Worm (Caenorhabditis elegans): ENCODE results near the gene npr-31.

The npr-31 gene

ce11 chrII:7103111-7103510 lies 41.3 kb upstream of the npr-31 start:
- TF ChIP-seq bed-3 (GFP tag; optimal IDR thresholded peaks at IDR 0.05), result no peak
- no peak for TF ChIP-seq lsy-2 (tag; optimal IDR thresholded peaks at IDR 0.05)
- TF ChIP-seq ham-2 (GFP tag; optimal IDR thresholded peaks at IDR 0.05), result no peak
- no peak for TF ChIP-seq ceh-43 (GFP tag; optimal IDR thresholded peaks at IDR 0.05)
- no peak for TF ChIP-seq mab-5 (tag; optimal IDR thresholded peaks at IDR 0.05)
- TF ChIP-seq nhr-12 (tag; optimal IDR thresholded peaks at IDR 0.05), result no peak
- TF ChIP-seq unc-62 (GFP tag; optimal IDR thresholded peaks at IDR 0.05), result no peak
- TF ChIP-seq elt-1 (tag; optimal IDR thresholded peaks at IDR 0.05; ENCODE audit: borderline replicate concordance, insufficient read depth), result no peak

- TF ChIP-seq unc-120 (tag; optimal IDR thresholded peaks at IDR 0.05; ENCODE audit: poor library complexity, severe bottlenecking), result peak; percentile 4
- no peak for TF ChIP-seq drap-1 (GFP tag; optimal IDR thresholded peaks at IDR 0.05)
- no peak for TF ChIP-seq elt-3 (tag; optimal IDR thresholded peaks at IDR 0.05)
- TF ChIP-seq hlh-1 (tag; optimal IDR thresholded peaks at IDR 0.05), result peak; percentile 61
- TF ChIP-seq ces-1 (GFP tag; optimal IDR thresholded peaks at IDR 0.05), result peak; percentile 76
- TF ChIP-seq nhr-76 (tag; optimal IDR thresholded peaks at IDR 0.05), result no peak
- TF ChIP-seq lsy-2 (tag; optimal IDR thresholded peaks at IDR 0.05), result peak; percentile 98
- no peak for TF ChIP-seq flh-1 (GFP tag; optimal IDR thresholded peaks at IDR 0.05)
- no peak for TF ChIP-seq M03D4.4 (tag; optimal IDR thresholded peaks at IDR 0.05)
- TF ChIP-seq mab-5 (tag; optimal IDR thresholded peaks at IDR 0.05), result peak; percentile 41
- no peak for TF ChIP-seq unc-39 (tag; optimal IDR thresholded peaks at IDR 0.05)
- TF ChIP-seq unc-62 (GFP tag; optimal IDR thresholded peaks at IDR 0.05), result peak; percentile 73
- TF ChIP-seq sem-2 (GFP tag; optimal IDR thresholded peaks at IDR 0.05), result no peak
- no peak for TF ChIP-seq bed-3 (GFP tag; optimal IDR thresholded peaks at IDR 0.05)
- TF ChIP-seq lin-32 (GFP tag; optimal IDR thresholded peaks at IDR 0.05), result no peak
- TF ChIP-seq elt-1 (tag; optimal IDR thresholded peaks at IDR 0.05; ENCODE audit: borderline replicate concordance, insufficient read depth), result no peak
- peak; percentile 92 for TF ChIP-seq nhr-237 (tag; optimal IDR thresholded peaks at IDR 0.05)
- TF ChIP-seq blmp-1 (tag; optimal IDR thresholded peaks at IDR 0.05), result no peak
- TF ChIP-seq nhr-28 (tag; optimal IDR thresholded peaks at IDR 0.05), result no peak
- no peak for TF ChIP-seq ceh-83 (GFP tag; optimal IDR thresholded peaks at IDR 0.05)
- TF ChIP-seq ztf-11 (tag; optimal IDR thresholded peaks at IDR 0.05), result no peak
- peak; percentile 81 for TF ChIP-seq pha-4 (tag; optimal IDR thresholded peaks at IDR 0.05)
- TF ChIP-seq ceh-43 (GFP tag; optimal IDR thresholded peaks at IDR 0.05), result no peak
- TF ChIP-seq ceh-39 (tag; optimal IDR thresholded peaks at IDR 0.05), result peak; percentile 79
- no peak for TF ChIP-seq cnd-1 (tag; optimal IDR thresholded peaks at IDR 0.05)
- TF ChIP-seq nhr-12 (tag; optimal IDR thresholded peaks at IDR 0.05), result no peak
- TF ChIP-seq snpc-4 (tag; optimal IDR thresholded peaks at IDR 0.05), result no peak
- TF ChIP-seq nhr-2 (tag; optimal IDR thresholded peaks at IDR 0.05), result no peak
- TF ChIP-seq mls-2 (tag; optimal IDR thresholded peaks at IDR 0.05), result peak; percentile 5
- peak; percentile 63 for TF ChIP-seq lin-13 (tag; optimal IDR thresholded peaks at IDR 0.05)
- TF ChIP-seq tbx-8 (GFP tag; optimal IDR thresholded peaks at IDR 0.05), result no peak
- no peak for TF ChIP-seq zip-8 (tag; optimal IDR thresholded peaks at IDR 0.05)
- peak; percentile 33 for TF ChIP-seq sptf-1 (tag; optimal IDR thresholded peaks at IDR 0.05)
- peak; percentile 88 for TF ChIP-seq mep-1 (tag; optimal IDR thresholded peaks at IDR 0.05)
- no peak for TF ChIP-seq ham-2 (GFP tag; optimal IDR thresholded peaks at IDR 0.05)
Observed at ce11 chrII:7104794-7105613, 39.4 kb upstream of the npr-31 start, which contains the start of the genes farl-11 and rpl-33. TSS of gene farl-11 (minus strand) at chrII:7105035. TSS of gene rpl-33 (plus strand) at chrII:7105563.

ce11 chrII:7106313-7106712 lies 38.1 kb upstream of the npr-31 start:
- TF ChIP-seq zip-8 (tag; optimal IDR thresholded peaks at IDR 0.05) (no peak), hlh-1 (tag; optimal IDR thresholded peaks at IDR 0.05) (no peak), sptf-1 (tag; optimal IDR thresholded peaks at IDR 0.05) (no peak), nhr-237 (tag; optimal IDR thresholded peaks at IDR 0.05) (no peak), bed-3 (GFP tag; optimal IDR thresholded peaks at IDR 0.05) (no peak), unc-120 (tag; optimal IDR thresholded peaks at IDR 0.05; ENCODE audit: poor library complexity, severe bottlenecking) (no peak), flh-1 (GFP tag; optimal IDR thresholded peaks at IDR 0.05) (no peak), lin-13 (tag; optimal IDR thresholded peaks at IDR 0.05) (no peak), nhr-28 (tag; optimal IDR thresholded peaks at IDR 0.05) (no peak)
